Fruit fly (Drosophila melanogaster): Measurements from ENCODE around the gene atk.
A peak's percentile ranks its signal among the peaks of the same experiment; 100 is the strongest.

atk gene

dm6 chr3L:20508136-20508635 lies 43.5 kb upstream of the atk start (continued):
- peak; percentile 73 for TF ChIP-seq CG3065 (GFP tag; optimal IDR thresholded peaks at IDR 0.05)
- TF ChIP-seq Dp (GFP tag; optimal IDR thresholded peaks at IDR 0.05), result no peak
- peak; percentile 98 for TF ChIP-seq lab (GFP tag; optimal IDR thresholded peaks at IDR 0.05)
- TF ChIP-seq knrl (GFP tag; IDR thresholded peaks at IDR 0.05; ENCODE audit: partially characterized antibody), result peak; percentile 63; the same call in 2 of the 3 replicates
- TF ChIP-seq CG17612 (GFP tag; IDR thresholded peaks at IDR 0.05), result peak; percentile 91
- peak; percentile 94 for TF ChIP-seq CG9727 (GFP tag; optimal IDR thresholded peaks at IDR 0.05)
- TF ChIP-seq pho (GFP tag; optimal IDR thresholded peaks at IDR 0.05), result peak; percentile 95
- TF ChIP-seq ash1 (GFP tag; optimal IDR thresholded peaks at IDR 0.05), result peak; percentile 81
- TF ChIP-seq CG12299 (tag; optimal IDR thresholded peaks at IDR 0.05), result peak; percentile 77
- TF ChIP-seq D19A (tag; optimal IDR thresholded peaks at IDR 0.05), result peak; percentile 85
- peak; percentile 78 for TF ChIP-seq dmrt11E (tag; optimal IDR thresholded peaks at IDR 0.05)
- peak; percentile 71 for TF ChIP-seq NK7.1 (GFP tag; optimal IDR thresholded peaks at IDR 0.05)
- TF ChIP-seq pan (optimal IDR thresholded peaks at IDR 0.05), result no peak
- TF ChIP-seq pan (GFP tag; optimal IDR thresholded peaks at IDR 0.05 in 1 of 2, IDR thresholded peaks at IDR 0.05 in 1 of 2), result peak in 1 of 2 experiments; percentile 89
- no peak for TF ChIP-seq hb (GFP tag; IDR thresholded peaks at IDR 0.05; ENCODE audit: partially characterized antibody)
- TF ChIP-seq ind (GFP tag; optimal IDR thresholded peaks at IDR 0.05), result peak; percentile 96
- TF ChIP-seq insv (GFP tag; optimal IDR thresholded peaks at IDR 0.05), result peak in 1 of 2 experiments; percentile 56
- TF ChIP-seq BEAF-32 (GFP tag; optimal IDR thresholded peaks at IDR 0.05), result peak; percentile 31
- TF ChIP-seq CG15696 (tag; optimal IDR thresholded peaks at IDR 0.05), result peak; percentile 91
- peak; percentile 91 for TF ChIP-seq Bteb2 (GFP tag; optimal IDR thresholded peaks at IDR 0.05)
- TF ChIP-seq tin (GFP tag; optimal IDR thresholded peaks at IDR 0.05), result peak; percentile 95
- TF ChIP-seq dpn (GFP tag; optimal IDR thresholded peaks at IDR 0.05), result peak; percentile 95 to 96
- peak; percentile 94 for TF ChIP-seq Hsf (GFP tag; optimal IDR thresholded peaks at IDR 0.05)
- no peak for TF ChIP-seq zen2 (GFP tag; IDR thresholded peaks at IDR 0.05; ENCODE audit: partially characterized antibody)
- peak; percentile 94 for TF ChIP-seq CG6689 (GFP tag; IDR thresholded peaks at IDR 0.05)
- peak; percentile 95 for TF ChIP-seq CG10543 (GFP tag; optimal IDR thresholded peaks at IDR 0.05)
- peak; percentile 51 for TF ChIP-seq Ets97D (GFP tag; optimal IDR thresholded peaks at IDR 0.05)
- no peak for TF ChIP-seq CG2129 (GFP tag; IDR thresholded peaks at IDR 0.05; ENCODE audit: partially characterized antibody)
- TF ChIP-seq CG4360 (GFP tag; IDR thresholded peaks at IDR 0.05), result 0 out of 2 replicates have a peak, but pooled peaks have one; percentile 12
- TF ChIP-seq dimm (GFP tag; IDR thresholded peaks at IDR 0.05), result peak; percentile 62
- peak; percentile 96 for TF ChIP-seq Dip3 (GFP tag; optimal IDR thresholded peaks at IDR 0.05)
- TF ChIP-seq CG18262 (tag; optimal IDR thresholded peaks at IDR 0.05), result peak; percentile 85
- TF ChIP-seq CG17568 (GFP tag; optimal IDR thresholded peaks at IDR 0.05), result peak; percentile 86
- TF ChIP-seq hbn (GFP tag; IDR thresholded peaks at IDR 0.05; ENCODE audit: partially characterized antibody), result peak; percentile 42; the same call in 1 of the 2 replicates
- TF ChIP-seq ewg (GFP tag; optimal IDR thresholded peaks at IDR 0.05), result peak; percentile 75
- TF ChIP-seq CG10321 (GFP tag; IDR thresholded peaks at IDR 0.05), result peak; percentile 57; the same call in 1 of the 2 replicates
- TF ChIP-seq danr (GFP tag; IDR thresholded peaks at IDR 0.05), result peak; percentile 85
- TF ChIP-seq CG16779 (GFP tag; IDR thresholded peaks at IDR 0.05), result peak; percentile 96
- no peak for TF ChIP-seq sc (optimal IDR thresholded peaks at IDR 0.05)
- TF ChIP-seq sc (GFP tag; optimal IDR thresholded peaks at IDR 0.05), result peak; percentile 49
- TF ChIP-seq CG12391 (tag; optimal IDR thresholded peaks at IDR 0.05), result peak; percentile 93
- TF ChIP-seq tx (GFP tag; optimal IDR thresholded peaks at IDR 0.05), result peak; percentile 88
- no peak for TF ChIP-seq lov (optimal IDR thresholded peaks at IDR 0.05)
- peak; percentile 90 for TF ChIP-seq lov (GFP tag; IDR thresholded peaks at IDR 0.05)
- peak; percentile 82 for TF ChIP-seq CG32767 (GFP tag; IDR thresholded peaks at IDR 0.05)
- TF ChIP-seq CG10979 (tag; optimal IDR thresholded peaks at IDR 0.05), result peak; percentile 88
- peak; percentile 90 for TF ChIP-seq H2.0 (GFP tag; IDR thresholded peaks at IDR 0.05)
- peak; percentile 97 for TF ChIP-seq CG3847 (GFP tag; IDR thresholded peaks at IDR 0.05)
- peak; percentile 99 for TF ChIP-seq sens (GFP tag)
- TF ChIP-seq pzg (GFP tag; optimal IDR thresholded peaks at IDR 0.05), result peak; percentile 25
